Worm (Caenorhabditis elegans): ENCODE results near the gene oac-52.

DNA sequence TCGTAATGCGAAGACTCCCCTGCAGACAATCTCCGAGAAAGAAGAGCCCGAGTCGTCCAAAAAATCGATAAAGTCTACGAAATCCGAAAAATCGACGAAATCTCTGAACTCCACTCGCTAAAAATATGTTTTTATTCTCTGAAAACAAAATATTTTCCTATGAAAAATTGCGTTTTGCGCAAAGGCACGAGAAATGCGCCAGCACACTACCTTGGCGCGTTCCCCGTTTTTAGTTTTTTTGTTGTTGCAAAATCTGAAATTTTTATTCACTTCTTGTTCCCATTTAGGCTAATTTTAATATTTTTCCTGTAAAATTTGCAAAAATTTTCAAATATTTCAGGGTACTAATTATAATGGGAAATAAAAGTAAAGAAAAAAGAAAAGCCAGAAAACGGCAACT lies 14.1 kb upstream of the oac-52 start, which contains the start of gene F55F10.1:
- TF ChIP-seq lsy-2 (tag; optimal IDR thresholded peaks at IDR 0.05) (no peak), nhr-12 (tag; optimal IDR thresholded peaks at IDR 0.05) (no peak), pha-4 (tag; optimal IDR thresholded peaks at IDR 0.05) (no peak), elt-1 (tag; optimal IDR thresholded peaks at IDR 0.05; ENCODE audit: borderline replicate concordance, insufficient read depth) (no peak), lin-13 (tag; optimal IDR thresholded peaks at IDR 0.05) (no peak), unc-62 (GFP tag; optimal IDR thresholded peaks at IDR 0.05) (no peak)

Measured in whole organism, mixed stage, embryonic.